Fruit fly (Drosophila melanogaster) whole organism, adult: ENCODE data around the gene Ack.
A peak's percentile ranks its signal among the peaks of the same experiment; 100 is the strongest.

Experiments
- CG11617 ChIP-seq: fragments of 200-800 bp; sonication (Bioruptor generic); optimal IDR thresholded peaks from 2 replicates; lab custom pipeline; 2017; ENCODE audit warnings: mild to moderate bottlenecking, missing biosample characterization, missing genetic modification reagents, missing genetic modification characterization
- CG12768 ChIP-seq: fragments of 200-800 bp; sonication (Bioruptor generic); optimal IDR thresholded peaks from 2 replicates; lab custom pipeline; 2017; ENCODE audit warnings: missing biosample characterization, missing genetic modification characterization, mild to moderate bottlenecking, moderate library complexity, missing genetic modification reagents
- CG14711 ChIP-seq: fragments of 200-800 bp; sonication (Bioruptor generic); optimal IDR thresholded peaks from 2 replicates; lab custom pipeline; 2018; ENCODE audit warnings: missing biosample characterization, mild to moderate bottlenecking, missing genetic modification characterization, moderate library complexity
- CG1620 ChIP-seq: fragments of 200-800 bp; sonication (Bioruptor generic); optimal IDR thresholded peaks from 2 replicates; lab custom pipeline; 2016; ENCODE audit warnings: missing biosample characterization, missing genetic modification characterization
- CG33017 ChIP-seq: fragments of 200-800 bp; sonication (Bioruptor generic); optimal IDR thresholded peaks from 2 replicates; lab custom pipeline; 2018; ENCODE audit warnings: missing biosample characterization, mild to moderate bottlenecking, missing genetic modification characterization, moderate library complexity
- CG5204 ChIP-seq: fragments of 200-800 bp; sonication (Bioruptor generic); optimal IDR thresholded peaks from 2 replicates; lab custom pipeline; 2016; ENCODE audit warnings: missing biosample characterization, missing genetic modification characterization
- CG7045 ChIP-seq: fragments of 200-800 bp; sonication (Bioruptor generic); optimal IDR thresholded peaks from 2 replicates; lab custom pipeline; 2017; ENCODE audit warnings: missing biosample characterization, mild to moderate bottlenecking, missing genetic modification characterization
- CG7101 ChIP-seq: fragments of 200-800 bp; sonication (Bioruptor generic); optimal IDR thresholded peaks from 2 replicates; lab custom pipeline; 2018; ENCODE audit warnings: missing biosample characterization, mild to moderate bottlenecking, missing genetic modification characterization, moderate library complexity
- Clk ChIP-seq: fragments of 200-800 bp; sonication (Bioruptor generic); optimal IDR thresholded peaks from 2 replicates; lab custom pipeline; 2017; ENCODE audit warnings: missing biosample characterization, missing genetic modification characterization
- Crg-1 ChIP-seq: fragments of 200-800 bp; sonication (Bioruptor generic); optimal IDR thresholded peaks from 2 replicates; lab custom pipeline; 2016; ENCODE audit warnings: missing biosample characterization, missing genetic modification characterization
- Hr96 ChIP-seq: fragments of 200-800 bp; sonication (Bioruptor generic); optimal IDR thresholded peaks from 2 replicates; lab custom pipeline; 2016; ENCODE audit warnings: missing biosample characterization, missing genetic modification characterization
- Mnt ChIP-seq: fragments of 200-800 bp; sonication (Bioruptor generic); optimal IDR thresholded peaks from 2 replicates; lab custom pipeline; 2016; ENCODE audit warnings: missing biosample characterization, mild to moderate bottlenecking, missing genetic modification characterization
- bab1 ChIP-seq: fragments of 200-800 bp; sonication (Bioruptor generic); optimal IDR thresholded peaks from 3 replicates; lab custom pipeline; 2019; ENCODE audit warnings: missing biosample characterization, mild to moderate bottlenecking, missing genetic modification characterization, moderate library complexity
- cic ChIP-seq: fragments of 200-800 bp; sonication (Bioruptor generic); optimal IDR thresholded peaks from 2 replicates; lab custom pipeline; 2017; ENCODE audit warnings: missing biosample characterization, mild to moderate bottlenecking, missing genetic modification characterization, moderate library complexity
- cnc ChIP-seq, 2 experiments: fragments of >200 bp; optimal IDR thresholded peaks; 2 replicates each; lab custom pipeline; 2017
- kay ChIP-seq: fragments of 200-800 bp; sonication (Bioruptor generic); peaks from one replicate; lab custom pipeline; 2016; ENCODE audit warnings: missing biosample characterization, missing genetic modification characterization, borderline replicate concordance
- ovo ChIP-seq: fragments of 200-800 bp; sonication (Bioruptor generic); optimal IDR thresholded peaks from 2 replicates; lab custom pipeline; 2016; ENCODE audit warnings: missing biosample characterization, missing genetic modification characterization
- pad ChIP-seq: fragments of 200-800 bp; sonication (Bioruptor generic); optimal IDR thresholded peaks from 3 replicates; lab custom pipeline; 2017; ENCODE audit warnings: missing biosample characterization, missing genetic modification characterization, mild to moderate bottlenecking, moderate library complexity, missing genetic modification reagents
- tj ChIP-seq: fragments of 200-800 bp; sonication (Bioruptor generic); optimal IDR thresholded peaks from 3 replicates; lab custom pipeline; 2017; ENCODE audit warnings: missing biosample characterization, mild to moderate bottlenecking, missing genetic modification characterization, moderate library complexity
- toe ChIP-seq: fragments of 200-800 bp; sonication (Bioruptor generic); optimal IDR thresholded peaks from 2 replicates; lab custom pipeline; 2016; ENCODE audit warnings: missing biosample characterization, missing genetic modification characterization

Gene Ack

DNA sequence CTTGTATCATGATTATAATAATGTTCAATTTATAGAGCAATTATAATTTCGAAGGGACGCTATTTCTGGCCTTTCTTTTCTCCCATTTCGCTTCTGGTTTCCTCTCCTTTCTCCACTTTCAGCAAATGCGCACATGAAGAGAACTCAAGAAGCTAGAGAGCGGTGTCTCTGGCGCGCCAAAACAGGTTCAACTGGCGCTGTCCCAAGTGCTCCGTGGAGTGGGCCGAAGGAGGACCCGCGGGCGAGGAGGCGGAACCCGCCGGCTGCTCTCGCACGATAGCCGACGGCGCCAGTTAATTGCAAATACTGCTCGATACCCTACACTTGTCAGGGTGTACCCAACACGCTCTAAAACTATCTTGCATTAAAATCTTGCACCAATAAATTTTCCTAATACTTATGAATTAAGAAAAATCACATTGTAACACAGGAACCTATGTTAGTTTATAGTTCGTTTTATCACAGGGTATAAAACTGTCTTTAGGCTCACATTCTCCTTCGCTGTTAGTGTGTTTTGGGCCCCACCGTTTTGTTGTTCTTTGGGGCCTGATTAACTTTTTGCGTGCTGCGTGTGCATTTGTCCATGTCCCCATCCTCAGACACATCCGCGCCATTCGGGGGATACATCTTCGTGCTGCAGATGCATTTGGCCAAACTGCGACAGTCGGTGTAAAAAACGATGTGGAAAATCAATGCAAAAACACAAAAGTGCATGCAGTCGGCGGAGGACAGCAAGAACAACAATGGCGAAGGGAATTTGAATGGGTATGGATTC is 37.6 kb upstream of the Ack start:
- TF ChIP-seq CG1620: no peak
- TF ChIP-seq Clk (GFP tag; lab: Kevin White, UChicago): no peak
- peak; percentile 26 for TF ChIP-seq kay (GFP tag; lab: Kevin White, UChicago)
- peak; percentile 81 for TF ChIP-seq CG33017 (tag; lab: Kevin White, UChicago)
- peak; percentile 19 for TF ChIP-seq Hr96 (GFP tag; lab: Kevin White, UChicago)
- TF ChIP-seq CG5204 (GFP tag; lab: Kevin White, UChicago): no peak
- TF ChIP-seq CG7101 (tag; lab: Kevin White, UChicago): peak; percentile 82
- no peak for TF ChIP-seq cnc (optimal IDR thresholded peaks at IDR 0.05; lab: Kevin White, UChicago)
- TF ChIP-seq bab1: peak; percentile 47
- no peak for TF ChIP-seq ovo (GFP tag; lab: Kevin White, UChicago)
- TF ChIP-seq toe: no peak
- TF ChIP-seq CG12768 (GFP tag; lab: Kevin White, UChicago): peak; percentile 74
- TF ChIP-seq CG14711: peak; percentile 76
- TF ChIP-seq tj: peak; percentile 17
- TF ChIP-seq cic (GFP tag; lab: Kevin White, UChicago): peak; percentile 1

DNA sequence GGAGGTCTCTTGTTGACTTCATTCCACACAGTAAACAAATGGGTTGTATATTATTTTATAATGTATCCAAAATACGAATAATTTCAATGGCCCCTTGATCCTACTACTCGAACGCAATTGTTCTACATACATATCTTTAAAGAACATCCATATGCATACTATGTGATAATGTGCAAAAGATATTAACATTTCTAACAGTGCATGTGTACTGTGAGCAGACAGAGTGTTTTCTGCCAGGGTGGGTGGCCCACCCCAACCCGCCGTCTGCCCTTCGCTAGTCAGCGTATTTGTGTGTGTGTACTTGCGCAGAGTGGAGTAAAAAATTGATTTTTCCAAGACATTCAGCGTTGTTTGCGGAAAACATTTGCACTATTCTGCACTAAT is 37.0 kb upstream of the Ack start:
- no peak for TF ChIP-seq Mnt
- TF ChIP-seq CG11617 (GFP tag; lab: Kevin White, UChicago): peak; percentile 10
- TF ChIP-seq Clk (GFP tag; lab: Kevin White, UChicago): peak; percentile 41
- no peak for TF ChIP-seq cic (GFP tag; lab: Kevin White, UChicago)
- TF ChIP-seq kay (GFP tag; lab: Kevin White, UChicago): no peak
- peak; percentile 9 for TF ChIP-seq CG1620
- peak; percentile 66 for TF ChIP-seq CG7045
- peak; percentile 52 for TF ChIP-seq CG7101 (tag; lab: Kevin White, UChicago)
- peak; percentile 72 for TF ChIP-seq CG14711
- peak; percentile 82 for TF ChIP-seq CG5204 (GFP tag; lab: Kevin White, UChicago)
- TF ChIP-seq bab1: no peak
- peak; percentile 1 for TF ChIP-seq Crg-1 (GFP tag; lab: Kevin White, UChicago)
- TF ChIP-seq toe: peak; percentile 72
- peak; percentile 43 for TF ChIP-seq CG12768 (GFP tag; lab: Kevin White, UChicago)
- peak; percentile 22 for TF ChIP-seq CG33017 (tag; lab: Kevin White, UChicago)
- TF ChIP-seq Hr96 (GFP tag; lab: Kevin White, UChicago): no peak

DNA sequence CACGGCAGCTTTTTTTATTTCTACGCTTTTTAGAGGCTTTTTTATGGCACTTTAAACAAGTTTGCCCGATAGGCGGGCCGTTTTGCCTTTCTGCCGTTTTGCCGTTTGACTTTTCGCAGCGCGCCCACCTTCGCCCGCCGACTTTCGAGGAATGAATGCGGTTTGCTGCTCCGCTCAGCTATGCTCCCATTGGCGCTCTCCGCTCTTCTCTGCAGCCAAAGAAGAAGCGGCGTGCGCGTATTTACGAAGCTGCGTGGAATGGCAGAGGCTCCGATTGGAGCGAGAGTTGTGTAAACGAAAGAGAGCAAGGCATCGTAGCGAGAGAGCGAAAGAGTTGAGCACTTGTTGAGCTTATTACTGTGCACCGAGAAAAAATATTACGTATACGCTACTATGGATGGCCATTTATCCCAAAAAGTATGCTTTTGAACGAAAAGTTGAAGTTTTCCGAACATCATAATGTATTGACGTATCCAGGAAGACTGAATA is 36.4 kb upstream of the Ack start, which contains the start of gene wit:
wit (minus strand) TSS at position 157 of the 489 bp plus-strand sequence.
- peak; percentile 75 for TF ChIP-seq CG33017 (tag; lab: Kevin White, UChicago)
- TF ChIP-seq Hr96 (GFP tag; lab: Kevin White, UChicago): peak; percentile 31
- TF ChIP-seq CG1620: no peak
- no peak for TF ChIP-seq kay (GFP tag; lab: Kevin White, UChicago)
- TF ChIP-seq CG14711: peak; percentile 14
- TF ChIP-seq cic (GFP tag; lab: Kevin White, UChicago): peak; percentile 34
- TF ChIP-seq CG12768 (GFP tag; lab: Kevin White, UChicago): peak; percentile 58
- TF ChIP-seq Clk (GFP tag; lab: Kevin White, UChicago): peak; percentile 48
- no peak for TF ChIP-seq CG5204 (GFP tag; lab: Kevin White, UChicago)
- peak; percentile 32 for TF ChIP-seq bab1
- peak; percentile 15 for TF ChIP-seq ovo (GFP tag; lab: Kevin White, UChicago)
- TF ChIP-seq CG7101 (tag; lab: Kevin White, UChicago): peak; percentile 42
- TF ChIP-seq Mnt: peak; percentile 83
- peak; percentile 73 for TF ChIP-seq tj
- TF ChIP-seq CG11617 (GFP tag; lab: Kevin White, UChicago): no peak
- peak; percentile 9 for TF ChIP-seq CG7045

DNA sequence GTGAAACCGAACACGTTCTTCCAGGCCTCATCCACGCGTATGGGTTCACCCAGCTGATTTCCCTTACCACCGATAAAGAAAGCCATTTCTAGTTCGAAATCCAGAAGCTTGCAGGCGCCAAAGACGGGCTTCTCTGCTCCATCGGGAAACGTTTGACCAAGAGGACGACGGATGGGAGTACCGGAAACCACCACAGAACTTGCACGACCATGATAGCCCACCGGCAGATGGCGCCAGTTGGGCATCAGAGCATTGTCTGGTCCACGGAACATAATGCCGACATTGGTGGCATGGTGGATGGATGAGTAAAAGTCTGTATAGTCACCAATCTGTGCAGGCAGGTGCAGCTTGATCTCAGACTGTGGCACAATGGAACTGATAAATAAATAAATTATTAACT is 35.3 kb upstream of the Ack start:
- no peak for TF ChIP-seq ovo (GFP tag; lab: Kevin White, UChicago)
- no peak for TF ChIP-seq CG33017 (tag; lab: Kevin White, UChicago)
- no peak for TF ChIP-seq CG11617 (GFP tag; lab: Kevin White, UChicago)
- TF ChIP-seq cic (GFP tag; lab: Kevin White, UChicago): no peak
- TF ChIP-seq tj: no peak
- no peak for TF ChIP-seq Hr96 (GFP tag; lab: Kevin White, UChicago)
- no peak for TF ChIP-seq Crg-1 (GFP tag; lab: Kevin White, UChicago)
- no peak for TF ChIP-seq CG7045
- TF ChIP-seq bab1: no peak
- no peak for TF ChIP-seq toe
- TF ChIP-seq CG1620: no peak
- TF ChIP-seq kay (GFP tag; lab: Kevin White, UChicago): no peak
- no peak for TF ChIP-seq CG7101 (tag; lab: Kevin White, UChicago)
- no peak for TF ChIP-seq CG14711
- TF ChIP-seq CG5204 (GFP tag; lab: Kevin White, UChicago): no peak
- TF ChIP-seq CG12768 (GFP tag; lab: Kevin White, UChicago): no peak
- no peak for TF ChIP-seq Clk (GFP tag; lab: Kevin White, UChicago)
- TF ChIP-seq cnc (optimal IDR thresholded peaks at IDR 0.05; lab: Kevin White, UChicago): no peak

DNA sequence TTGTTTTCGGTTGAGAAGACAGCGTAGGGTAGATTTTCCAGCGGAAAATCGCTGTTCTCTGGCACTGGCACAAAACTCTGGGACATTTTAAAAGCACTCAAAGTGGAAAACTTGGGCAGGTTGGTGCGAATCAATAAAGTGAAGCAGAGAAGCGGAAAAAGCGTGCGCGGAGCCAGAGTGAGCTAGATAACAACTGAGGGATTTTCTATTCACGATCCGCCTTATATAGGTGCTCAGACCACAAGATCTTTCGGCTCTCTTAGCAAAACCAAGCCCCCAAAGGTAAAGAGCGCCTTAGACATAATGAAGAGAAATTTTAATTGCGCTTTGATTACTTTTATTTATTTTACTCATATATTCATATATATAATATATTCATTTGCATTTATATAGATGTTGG is 34.2 kb upstream of the Ack start, which contains the start of gene Faa:
Faa (minus strand) TSS at position 200 of the 400 bp plus-strand sequence.
- TF ChIP-seq cic (GFP tag; lab: Kevin White, UChicago) (no peak), CG33017 (tag; lab: Kevin White, UChicago) (no peak), Crg-1 (GFP tag; lab: Kevin White, UChicago) (no peak), CG11617 (GFP tag; lab: Kevin White, UChicago) (no peak), CG12768 (GFP tag; lab: Kevin White, UChicago) (no peak), pad (GFP tag; lab: Kevin White, UChicago) (no peak), CG7101 (tag; lab: Kevin White, UChicago) (no peak), CG5204 (GFP tag; lab: Kevin White, UChicago) (no peak), CG7045 (no peak), bab1 (no peak), Hr96 (GFP tag; lab: Kevin White, UChicago) (no peak), ovo (GFP tag; lab: Kevin White, UChicago) (no peak), CG14711 (no peak), toe (no peak), CG1620 (no peak)
